Worm (Caenorhabditis elegans) whole organism, mixed stage, embryonic: ENCODE measurements around the gene rnf-5.

ENCODE experiments used
- M03D4.4 ChIP-seq: sonication (generic microtip); optimal IDR thresholded peaks from 2 replicates; lab custom pipeline; 2017; ENCODE audit warnings: mild to moderate bottlenecking, missing genetic modification characterization, missing compliant biosample characterization
- bed-3 ChIP-seq: fragments of 200-800 bp; sonication (Bioruptor generic); optimal IDR thresholded peaks from 3 replicates; lab custom pipeline; 2018; ENCODE audit warnings: mild to moderate bottlenecking, missing genetic modification characterization, moderate library complexity, missing compliant biosample characterization
- blmp-1 ChIP-seq: fragments of 150-350 bp; optimal IDR thresholded peaks from 2 replicates; lab custom pipeline; 2014; ENCODE audit warnings: missing biosample characterization, missing genetic modification characterization
- ceh-39 ChIP-seq: fragments of 150-350 bp; optimal IDR thresholded peaks from 2 replicates; lab custom pipeline; 2014; ENCODE audit warnings: missing biosample characterization, missing genetic modification characterization
- ceh-43 ChIP-seq: fragments of 200-800 bp; sonication (Bioruptor generic); optimal IDR thresholded peaks from 2 replicates; lab custom pipeline; 2018; ENCODE audit warnings: mild to moderate bottlenecking, missing genetic modification characterization, moderate library complexity, missing compliant biosample characterization
- ceh-83 ChIP-seq: fragments of 200-800 bp; sonication (Bioruptor generic); optimal IDR thresholded peaks from 2 replicates; lab custom pipeline; 2018; ENCODE audit warnings: mild to moderate bottlenecking, missing genetic modification characterization, missing compliant biosample characterization
- ces-1 ChIP-seq: fragments of 150-350 bp; optimal IDR thresholded peaks from 2 replicates; lab custom pipeline; 2014; ENCODE audit warnings: missing biosample characterization, missing genetic modification reagents, missing genetic modification characterization
- cnd-1 ChIP-seq: fragments of 200-800 bp; sonication (Bioruptor generic); optimal IDR thresholded peaks from 2 replicates; lab custom pipeline; 2018; ENCODE audit warnings: mild to moderate bottlenecking, missing genetic modification characterization, missing compliant biosample characterization
- drap-1 ChIP-seq: fragments of 200-800 bp; sonication (Bioruptor generic); optimal IDR thresholded peaks from 3 replicates; lab custom pipeline; 2018; ENCODE audit warnings: mild to moderate bottlenecking, missing genetic modification characterization, missing compliant biosample characterization
- elt-1 ChIP-seq: sonication (generic microtip); optimal IDR thresholded peaks from 2 replicates; lab custom pipeline; 2017; ENCODE audit warnings: missing genetic modification characterization, mild to moderate bottlenecking, missing compliant biosample characterization, antibody characterized with exemption, moderate library complexity, borderline replicate concordance; ENCODE audit not compliant: insufficient read depth
- elt-3 ChIP-seq: fragments of 150-350 bp; optimal IDR thresholded peaks from 2 replicates; lab custom pipeline; 2014; ENCODE audit warnings: missing biosample characterization, missing genetic modification characterization
- flh-1 ChIP-seq: fragments of 200-800 bp; sonication (Bioruptor generic); optimal IDR thresholded peaks from 2 replicates; lab custom pipeline; 2018; ENCODE audit warnings: mild to moderate bottlenecking, missing genetic modification characterization, moderate library complexity, missing compliant biosample characterization
- ham-2 ChIP-seq: fragments of 200-800 bp; sonication (Bioruptor generic); optimal IDR thresholded peaks from 2 replicates; lab custom pipeline; 2018; ENCODE audit warnings: mild to moderate bottlenecking, missing genetic modification characterization, missing compliant biosample characterization
- hlh-1 ChIP-seq: fragments of 150-350 bp; optimal IDR thresholded peaks from 2 replicates; lab custom pipeline; 2014; ENCODE audit warnings: missing biosample characterization, missing genetic modification reagents, missing genetic modification characterization
- lin-13 ChIP-seq: fragments of 150-350 bp; optimal IDR thresholded peaks from 2 replicates; lab custom pipeline; 2014; ENCODE audit warnings: missing biosample characterization, missing genetic modification characterization
- lsy-2 ChIP-seq: fragments of 150-350 bp; optimal IDR thresholded peaks from 2 replicates; lab custom pipeline; 2014; ENCODE audit warnings: missing biosample characterization, missing genetic modification characterization
- mep-1 ChIP-seq: fragments of 150-350 bp; optimal IDR thresholded peaks from 2 replicates; lab custom pipeline; 2017; ENCODE audit warnings: missing biosample characterization, missing genetic modification reagents, missing genetic modification characterization, inconsistent platforms
- nhr-12 ChIP-seq: fragments of 150-350 bp; optimal IDR thresholded peaks from 2 replicates; lab custom pipeline; 2014; ENCODE audit warnings: missing biosample characterization, missing genetic modification characterization
- nhr-2 ChIP-seq: fragments of 150-350 bp; optimal IDR thresholded peaks from 2 replicates; lab custom pipeline; 2014; ENCODE audit warnings: missing biosample characterization, missing genetic modification characterization
- nhr-237 ChIP-seq: fragments of 150-350 bp; optimal IDR thresholded peaks from 2 replicates; lab custom pipeline; 2014; ENCODE audit warnings: missing biosample characterization, missing genetic modification characterization
- nhr-28 ChIP-seq: fragments of 150-350 bp; optimal IDR thresholded peaks from 2 replicates; lab custom pipeline; 2014; ENCODE audit warnings: missing biosample characterization, missing genetic modification characterization
- nhr-76 ChIP-seq: sonication (generic microtip); optimal IDR thresholded peaks from 2 replicates; lab custom pipeline; 2017; ENCODE audit warnings: missing biosample characterization, missing genetic modification characterization
- pha-4 ChIP-seq: fragments of 150-350 bp; optimal IDR thresholded peaks from 2 replicates; lab custom pipeline; 2018; ENCODE audit warnings: missing biosample characterization, missing genetic modification reagents, missing genetic modification characterization
- sem-2 ChIP-seq: fragments of 200-800 bp; sonication (Bioruptor generic); optimal IDR thresholded peaks from 2 replicates; lab custom pipeline; 2018; ENCODE audit warnings: mild to moderate bottlenecking, missing genetic modification characterization, missing compliant biosample characterization
- snpc-4 ChIP-seq: fragments of 150-350 bp; optimal IDR thresholded peaks from 2 replicates; lab custom pipeline; 2014; ENCODE audit warnings: missing biosample characterization, missing genetic modification characterization
- tbx-8 ChIP-seq: fragments of 200-800 bp; sonication (Bioruptor generic); optimal IDR thresholded peaks from 2 replicates; lab custom pipeline; 2018; ENCODE audit warnings: mild to moderate bottlenecking, missing genetic modification characterization, moderate library complexity, missing compliant biosample characterization
- unc-120 ChIP-seq: sonication (generic microtip); optimal IDR thresholded peaks from 2 replicates; lab custom pipeline; 2017; ENCODE audit warnings: missing genetic modification characterization, missing compliant biosample characterization; ENCODE audit not compliant: poor library complexity, severe bottlenecking
- unc-39 ChIP-seq: fragments of 150-350 bp; optimal IDR thresholded peaks from 2 replicates; lab custom pipeline; 2014; ENCODE audit warnings: missing biosample characterization, missing genetic modification characterization
- unc-62 ChIP-seq: fragments of 150-350 bp; optimal IDR thresholded peaks from 2 replicates; lab custom pipeline; 2014; ENCODE audit warnings: missing biosample characterization, missing genetic modification reagents, missing genetic modification characterization
- zip-8 ChIP-seq: fragments of 150-350 bp; optimal IDR thresholded peaks from 2 replicates; lab custom pipeline; 2014; ENCODE audit warnings: missing biosample characterization, missing genetic modification characterization
- ztf-11 ChIP-seq: fragments of 150-350 bp; optimal IDR thresholded peaks from 2 replicates; lab custom pipeline; 2014; ENCODE audit warnings: missing biosample characterization, missing genetic modification characterization

Gene rnf-5

DNA sequence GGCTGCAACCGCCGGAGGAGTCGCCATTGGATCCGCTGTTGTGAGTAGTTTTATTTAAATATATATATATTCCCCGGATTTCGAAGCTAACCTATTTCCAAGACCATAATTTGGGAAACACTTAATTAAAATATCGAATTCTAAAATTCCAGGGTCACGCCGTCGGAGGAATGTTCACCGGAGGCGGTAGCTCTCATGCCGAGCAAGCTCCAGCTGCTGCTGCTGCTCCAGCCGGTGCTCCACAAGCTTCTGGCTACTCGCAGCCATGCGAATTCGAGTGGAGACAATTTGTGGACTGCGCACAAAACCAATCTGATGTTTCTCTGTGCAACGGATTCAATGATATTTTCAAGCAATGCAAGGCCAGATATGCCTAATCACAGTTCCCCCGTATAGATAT, 14.3 kb downstream of the rnf-5 start:
- TF ChIP-seq cnd-1 (no peak), elt-3 (tag; lab: Kevin White, UChicago) (no peak), ztf-11 (no peak), flh-1 (GFP tag; lab: Kevin White, UChicago) (no peak)

DNA sequence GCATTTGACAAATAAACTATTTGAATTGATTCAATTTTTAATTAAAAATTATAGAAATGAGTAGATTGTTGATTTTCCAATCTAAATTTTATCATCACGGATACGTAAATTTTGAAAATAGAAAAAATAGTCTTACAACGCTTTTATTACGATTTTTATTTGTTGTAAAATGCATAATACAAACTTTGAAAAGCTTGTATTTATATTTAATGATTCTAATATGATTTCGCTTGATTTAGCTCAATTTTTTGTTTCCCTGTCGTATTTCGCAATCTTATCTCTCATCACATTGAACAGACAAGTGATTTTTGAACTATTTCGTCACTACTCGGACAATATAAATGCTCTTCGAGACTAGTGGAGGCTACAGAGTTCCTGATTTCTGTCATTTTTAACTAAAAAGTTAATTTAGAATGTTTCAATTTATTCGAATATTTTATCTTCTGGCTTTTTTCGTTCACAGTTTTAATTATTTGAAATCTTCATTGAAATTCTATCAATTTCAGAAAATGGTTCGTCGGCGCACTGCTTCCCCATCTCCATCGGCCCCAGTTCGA, 15.0 kb downstream of the rnf-5 start, which contains the start of the genes wht-3 and har-1:
Gene wht-3, minus strand, starts transcription at position 51 of the 557 bp plus-strand sequence.
Gene har-1, plus strand, starts transcription at position 507 of the 557 bp plus-strand sequence.
- TF ChIP-seq nhr-2 (tag; lab: Kevin White, UChicago) (no peak), ces-1 (GFP tag; lab: Kevin White, UChicago) (no peak), pha-4 (no peak), nhr-28 (tag; lab: Kevin White, UChicago) (no peak), flh-1 (GFP tag; lab: Kevin White, UChicago) (no peak), tbx-8 (GFP tag; lab: Kevin White, UChicago) (no peak), ceh-83 (no peak), ztf-11 (no peak), snpc-4 (tag; lab: Kevin White, UChicago) (no peak), M03D4.4 (tag; lab: Kevin White, UChicago) (no peak)

DNA sequence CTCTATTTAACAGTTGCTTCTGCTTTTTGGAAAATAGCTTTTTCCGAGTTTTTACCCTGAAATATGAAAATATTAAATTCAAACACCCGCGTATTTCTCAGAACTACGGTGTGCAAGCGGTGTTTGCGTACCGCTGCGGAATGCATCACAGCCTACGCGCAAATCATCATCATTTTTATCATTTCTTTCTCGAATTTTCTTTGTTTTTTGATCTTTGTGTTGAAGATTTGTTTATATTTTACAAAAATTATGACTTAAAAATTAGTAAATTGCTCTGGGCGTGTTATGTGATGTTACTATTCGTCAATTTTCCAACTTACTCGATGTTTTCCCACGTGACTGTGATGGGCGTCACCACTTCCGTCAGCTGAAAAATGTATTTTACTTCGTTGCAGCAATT, 15.7 kb downstream of the rnf-5 start:
- TF ChIP-seq nhr-76 (tag; lab: Kevin White, UChicago) = no peak
- no peak for TF ChIP-seq elt-1 (tag; lab: Kevin White, UChicago)
- TF ChIP-seq hlh-1 (tag; lab: Kevin White, UChicago) = no peak
- no peak for TF ChIP-seq elt-3 (tag; lab: Kevin White, UChicago)
- no peak for TF ChIP-seq blmp-1 (tag; lab: Kevin White, UChicago)
- TF ChIP-seq M03D4.4 (tag; lab: Kevin White, UChicago) = no peak
- TF ChIP-seq unc-120 (tag; lab: Kevin White, UChicago) = no peak
- no peak for TF ChIP-seq nhr-2 (tag; lab: Kevin White, UChicago)
- peak; percentile 97 for TF ChIP-seq lsy-2 (tag; lab: Kevin White, UChicago)
- peak; percentile 3 for TF ChIP-seq drap-1 (GFP tag; lab: Kevin White, UChicago)
- peak; percentile 25 for TF ChIP-seq ceh-39 (tag; lab: Kevin White, UChicago)
- no peak for TF ChIP-seq ces-1 (GFP tag; lab: Kevin White, UChicago)
- TF ChIP-seq ceh-43 (GFP tag; lab: Kevin White, UChicago) = no peak
- TF ChIP-seq lin-13 = no peak
- TF ChIP-seq mep-1 (tag; lab: Kevin White, UChicago) = peak; percentile 68
- no peak for TF ChIP-seq unc-39 (tag; lab: Kevin White, UChicago)
- TF ChIP-seq zip-8 (tag; lab: Kevin White, UChicago) = no peak
- TF ChIP-seq tbx-8 (GFP tag; lab: Kevin White, UChicago) = no peak
- TF ChIP-seq flh-1 (GFP tag; lab: Kevin White, UChicago) = no peak
- no peak for TF ChIP-seq sem-2
- TF ChIP-seq nhr-237 = peak; percentile 26
- no peak for TF ChIP-seq nhr-28 (tag; lab: Kevin White, UChicago)
- TF ChIP-seq unc-62 (GFP tag; lab: Kevin White, UChicago) = no peak
- TF ChIP-seq, all 35 proteins: peak for 5

DNA sequence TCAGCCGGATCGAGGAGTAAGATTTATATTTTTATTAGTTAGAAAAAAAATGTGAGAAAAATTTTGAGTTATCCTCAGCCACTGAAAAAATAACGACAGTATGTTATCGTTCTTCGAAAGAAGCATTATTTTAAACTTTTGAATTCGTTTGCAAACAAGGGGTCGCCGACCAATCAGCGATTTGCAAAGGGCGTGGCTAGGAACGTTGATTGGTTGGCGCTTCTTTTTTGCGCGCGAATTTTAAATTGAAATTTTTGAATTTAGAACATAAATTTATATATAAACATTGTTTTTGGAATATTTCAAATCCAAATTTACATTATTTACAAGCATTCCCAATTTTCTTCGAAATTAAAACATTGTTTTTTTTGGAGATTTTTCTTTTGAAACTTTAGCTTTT, 23.5 kb downstream of the rnf-5 start:
- TF ChIP-seq bed-3 (GFP tag; lab: Kevin White, UChicago) (no peak), unc-120 (tag; lab: Kevin White, UChicago) (no peak), mep-1 (tag; lab: Kevin White, UChicago) (no peak), ham-2 (GFP tag; lab: Kevin White, UChicago) (no peak), hlh-1 (tag; lab: Kevin White, UChicago) (no peak), elt-3 (tag; lab: Kevin White, UChicago) (no peak), unc-62 (GFP tag; lab: Kevin White, UChicago) (no peak), nhr-237 (no peak), nhr-28 (tag; lab: Kevin White, UChicago) (no peak), ceh-43 (GFP tag; lab: Kevin White, UChicago) (no peak), ceh-39 (tag; lab: Kevin White, UChicago) (no peak), nhr-2 (tag; lab: Kevin White, UChicago) (no peak), drap-1 (GFP tag; lab: Kevin White, UChicago) (no peak), unc-39 (tag; lab: Kevin White, UChicago) (no peak), cnd-1 (no peak), nhr-12 (tag; lab: Kevin White, UChicago) (no peak), flh-1 (GFP tag; lab: Kevin White, UChicago) (no peak), ztf-11 (no peak)
